Worm (Caenorhabditis elegans): ENCODE measurements around the gene pqn-75.

The pqn-75 gene

DNA sequence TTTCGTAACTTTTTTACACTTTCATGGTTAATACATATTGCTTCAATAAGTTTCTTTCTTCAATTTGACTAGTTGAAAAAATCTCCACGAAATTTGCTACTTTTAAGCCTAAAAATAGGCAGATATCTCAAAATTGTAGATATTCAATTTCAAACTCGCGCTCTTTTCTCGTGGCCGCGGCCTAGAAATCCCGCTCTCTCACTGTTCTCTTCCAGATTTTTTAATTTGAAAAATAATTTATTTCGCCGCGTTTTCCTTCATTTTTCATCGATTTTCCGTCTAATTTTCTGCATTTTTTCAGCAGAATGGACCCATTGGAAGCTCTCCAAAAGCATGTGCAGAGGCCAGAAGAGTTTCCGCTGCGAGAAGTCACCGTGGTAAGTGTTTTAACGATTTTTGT, 29.9 kb upstream of the pqn-75 start, which contains the start of gene cdc-73 (continued):
- TF ChIP-seq nhr-28 (tag; optimal IDR thresholded peaks at IDR 0.05) (no peak), aha-1 (tag; optimal IDR thresholded peaks at IDR 0.05) (no peak), aly-2 (tag; optimal IDR thresholded peaks at IDR 0.05) (no peak), vab-15 (tag; optimal IDR thresholded peaks at IDR 0.05) (no peak), nhr-237 (tag; optimal IDR thresholded peaks at IDR 0.05) (no peak), hlh-17 (GFP tag; optimal IDR thresholded peaks at IDR 0.05; ENCODE audit: borderline replicate concordance) (no peak), ztf-11 (tag; optimal IDR thresholded peaks at IDR 0.05) (peak in 1 of 2 experiments; percentile 63), tbx-2 (tag; optimal IDR thresholded peaks at IDR 0.05) (peak; percentile 72), rnt-1 (tag; optimal IDR thresholded peaks at IDR 0.05) (peak; percentile 94), zag-1 (tag; optimal IDR thresholded peaks at IDR 0.05) (no peak), mep-1 (tag; optimal IDR thresholded peaks at IDR 0.05) (peak; percentile 64), Y116A8C.19 (tag; optimal IDR thresholded peaks at IDR 0.05; ENCODE audit: borderline replicate concordance) (no peak), skn-1 (tag; optimal IDR thresholded peaks at IDR 0.05) (no peak), sox-4 (tag; optimal IDR thresholded peaks at IDR 0.05) (peak; percentile 50), egl-13 (tag; optimal IDR thresholded peaks at IDR 0.05) (peak; percentile 26), lin-13 (GFP tag; optimal IDR thresholded peaks at IDR 0.05) (peak; percentile 1), lin-14 (GFP tag; optimal IDR thresholded peaks at IDR 0.05) (no peak), C04F5.9 (tag; optimal IDR thresholded peaks at IDR 0.05) (peak; percentile 22), efl-3 (GFP tag; optimal IDR thresholded peaks at IDR 0.05) (no peak), ceh-63 (GFP tag; optimal IDR thresholded peaks at IDR 0.05) (no peak), zip-4 (GFP tag; optimal IDR thresholded peaks at IDR 0.05) (no peak), mef-2 (tag; optimal IDR thresholded peaks at IDR 0.05) (no peak), fkh-10 (GFP tag; optimal IDR thresholded peaks at IDR 0.05) (no peak), hlh-4 (tag; optimal IDR thresholded peaks at IDR 0.05) (no peak), fos-1 (tag; optimal IDR thresholded peaks at IDR 0.05) (peak; percentile 12), unc-62 (GFP tag; optimal IDR thresholded peaks at IDR 0.05) (no peak), irx-1 (tag; optimal IDR thresholded peaks at IDR 0.05) (peak; percentile 83), jun-1 (tag; optimal IDR thresholded peaks at IDR 0.05) (no peak), unc-30 (tag; optimal IDR thresholded peaks at IDR 0.05) (no peak), ceh-88 (GFP tag; IDR thresholded peaks at IDR 0.05) (no peak), isw-1 (GFP tag; IDR thresholded peaks at IDR 0.05) (peak; percentile 34), unc-130 (tag; optimal IDR thresholded peaks at IDR 0.05) (no peak), nhr-90 (tag; optimal IDR thresholded peaks at IDR 0.05; ENCODE audit: poor library complexity) (peak; percentile 70), elt-3 (tag; optimal IDR thresholded peaks at IDR 0.05) (peak in 1 of 6 experiments; percentile 39), dpl-1 (GFP tag; optimal IDR thresholded peaks at IDR 0.05) (peak; percentile 89 to 93 (median 91))

DNA sequence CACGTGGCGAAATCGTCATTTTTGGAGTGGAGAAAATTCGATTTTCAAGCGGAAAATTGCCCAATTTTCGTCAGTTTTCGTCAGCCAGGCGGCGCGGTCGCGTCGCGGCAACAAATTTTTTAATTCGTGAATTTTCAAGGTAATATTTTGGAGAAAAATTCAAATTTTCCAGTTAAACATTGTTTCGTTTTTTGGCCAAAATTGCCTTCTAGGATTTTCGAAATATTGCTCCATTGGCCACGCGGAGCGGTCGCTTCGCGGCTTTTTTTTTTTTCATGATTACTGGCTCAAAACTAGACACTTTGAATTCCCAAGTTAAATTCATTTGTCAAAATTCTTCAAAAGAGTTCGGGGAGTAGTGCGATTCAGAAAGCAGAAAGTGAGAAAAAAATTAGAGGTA, 24.5 kb upstream of the pqn-75 start:
- TF ChIP-seq efl-1 (optimal IDR thresholded peaks at IDR 0.05) (no peak), efl-1 (GFP tag; optimal IDR thresholded peaks at IDR 0.05 in 1 of 2) (peak in 1 of 2 experiments; percentile 13), Y116A8C.19 (tag; optimal IDR thresholded peaks at IDR 0.05; ENCODE audit: borderline replicate concordance) (no peak), ceh-90 (tag; optimal IDR thresholded peaks at IDR 0.05) (no peak), nhr-85 (tag) (peak; percentile 3)

DNA sequence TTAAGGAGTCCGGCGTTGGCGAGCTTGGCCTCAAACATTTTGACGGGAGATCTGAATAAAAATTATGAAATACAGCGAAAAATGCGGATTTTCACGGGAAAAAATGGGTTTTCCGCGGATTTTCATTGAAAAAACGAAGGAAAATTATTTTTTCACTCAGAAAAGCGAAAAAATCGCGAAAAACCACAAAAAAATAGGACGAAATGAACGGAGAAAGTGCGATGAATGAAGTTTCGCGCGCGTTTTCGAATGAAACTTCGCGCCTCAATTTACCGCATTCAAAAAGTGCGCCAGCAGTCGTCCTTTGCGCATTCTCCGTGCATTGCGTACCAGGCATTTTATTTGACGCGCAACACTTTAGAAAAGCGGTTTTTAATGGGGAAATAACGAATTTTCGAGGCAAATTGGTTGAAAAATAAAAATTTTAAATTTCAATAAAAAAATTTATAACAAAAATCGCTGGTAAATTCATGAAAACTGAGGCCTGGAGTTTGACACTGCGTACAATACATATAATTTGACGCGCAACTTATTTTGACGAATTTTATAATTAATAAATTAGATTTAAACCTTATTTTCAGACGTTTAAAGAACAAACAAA, 22.6 kb upstream of the pqn-75 start, which contains the start of gene pcn-1:
Gene pcn-1, minus strand, starts transcription at position 51 of the 601 bp plus-strand sequence.
- TF ChIP-seq ceh-8 (GFP tag; optimal IDR thresholded peaks at IDR 0.05) (peak; percentile 95), ama-1 (optimal IDR thresholded peaks at IDR 0.05) (no peak), tlp-1 (tag; optimal IDR thresholded peaks at IDR 0.05) (no peak), sox-4 (tag; optimal IDR thresholded peaks at IDR 0.05) (peak; percentile 97), mep-1 (tag; optimal IDR thresholded peaks at IDR 0.05) (peak; percentile 99), hpl-2 (GFP tag; optimal IDR thresholded peaks at IDR 0.05) (peak; percentile 89), elt-3 (tag; optimal IDR thresholded peaks at IDR 0.05) (peak in 3 of 6 experiments; percentile 63 to 92 (median 91)), pqm-1 (tag; optimal IDR thresholded peaks at IDR 0.05) (no peak), sptf-1 (tag; optimal IDR thresholded peaks at IDR 0.05) (no peak), pax-3 (tag; optimal IDR thresholded peaks at IDR 0.05) (peak; percentile 97), pag-3 (tag; optimal IDR thresholded peaks at IDR 0.05; ENCODE audit: borderline replicate concordance, insufficient read depth) (no peak), nhr-20 (tag; optimal IDR thresholded peaks at IDR 0.05) (peak; percentile 97), unc-98 (GFP tag; IDR thresholded peaks at IDR 0.05) (peak; percentile 93), blmp-1 (tag; optimal IDR thresholded peaks at IDR 0.05) (peak; percentile 77), efl-3 (GFP tag; optimal IDR thresholded peaks at IDR 0.05) (peak; percentile 100), elt-2 (tag; optimal IDR thresholded peaks at IDR 0.05) (peak; percentile 93), lin-15B (tag; optimal IDR thresholded peaks at IDR 0.05) (peak; percentile 91)
